Worm (Caenorhabditis elegans) whole organism, L1 larva: Measurements from ENCODE around the gene oac-39.

Experiments
- C04F5.9 ChIP-seq: sonication (generic microtip); optimal IDR thresholded peaks from 2 replicates; lab custom pipeline; 2016; ENCODE audit warnings: missing genetic modification characterization, missing compliant biosample characterization
- C34B4.2 ChIP-seq: sonication (generic microtip); optimal IDR thresholded peaks from 2 replicates; lab custom pipeline; 2017; ENCODE audit warnings: mild to moderate bottlenecking, missing genetic modification characterization, missing compliant biosample characterization
- aha-1 ChIP-seq: fragments of 150-350 bp; optimal IDR thresholded peaks from 2 replicates; lab custom pipeline; 2014; ENCODE audit warnings: missing biosample characterization, missing genetic modification characterization
- ama-1 ChIP-seq: fragments of 150-350 bp; optimal IDR thresholded peaks from 2 replicates; lab custom pipeline; 2014
- ceh-63 ChIP-seq: fragments of 200-800 bp; sonication (Bioruptor generic); optimal IDR thresholded peaks from 2 replicates; lab custom pipeline; 2018; ENCODE audit warnings: mild to moderate bottlenecking, missing genetic modification characterization, missing compliant biosample characterization
- ceh-8 ChIP-seq: fragments of 200-800 bp; sonication (Bioruptor generic); optimal IDR thresholded peaks from 2 replicates; lab custom pipeline; 2018; ENCODE audit warnings: mild to moderate bottlenecking, missing genetic modification characterization, moderate library complexity, missing compliant biosample characterization
- dsc-1 ChIP-seq: sonication (generic microtip); optimal IDR thresholded peaks from 2 replicates; lab custom pipeline; 2016; ENCODE audit warnings: mild to moderate bottlenecking, missing genetic modification characterization, missing compliant biosample characterization
- efl-1 ChIP-seq, 4 experiments: fragments of 150-350 bp; optimal IDR thresholded peaks in 3 of 4; peaks in 1 of 4; 1 replicate in 1 of 4; 2 replicates in 3 of 4; lab custom pipeline; 2014; ENCODE audit warnings: missing biosample characterization in 2 of 4, missing genetic modification characterization in 2 of 4, missing genetic modification reagents in 2 of 4
- efl-3 ChIP-seq: fragments of 200-800 bp; sonication (Bioruptor generic); optimal IDR thresholded peaks from 2 replicates; lab custom pipeline; 2018; ENCODE audit warnings: mild to moderate bottlenecking, missing genetic modification characterization, missing compliant biosample characterization
- egl-13 ChIP-seq: sonication (generic microtip); optimal IDR thresholded peaks from 2 replicates; lab custom pipeline; 2016; ENCODE audit warnings: missing genotype, missing genetic modification reagents, missing genetic modification characterization, missing compliant biosample characterization
- egl-27 ChIP-seq, 2 experiments: fragments of 150-350 bp in 1 of 2; sonication (generic microtip); optimal IDR thresholded peaks; 3 replicates each; lab custom pipeline; 2017 to 2018; ENCODE audit warnings: missing biosample characterization in 2 of 2, missing genetic modification characterization in 2 of 2, missing genetic modification reagents in 2 of 2
- elt-2 ChIP-seq: sonication (generic microtip); optimal IDR thresholded peaks from 2 replicates; lab custom pipeline; 2016; ENCODE audit warnings: missing genetic modification characterization, mild to moderate bottlenecking, inconsistent platforms, missing compliant biosample characterization, missing genetic modification reagents
- fkh-8 ChIP-seq: sonication (generic microtip); optimal IDR thresholded peaks from 2 replicates; lab custom pipeline; 2016; ENCODE audit warnings: mild to moderate bottlenecking, missing genetic modification characterization, missing compliant biosample characterization
- hpl-2 ChIP-seq: fragments of 150-350 bp; optimal IDR thresholded peaks from 2 replicates; lab custom pipeline; 2014; ENCODE audit warnings: missing biosample characterization, missing genetic modification reagents, missing genetic modification characterization
- irx-1 ChIP-seq: sonication (generic microtip); optimal IDR thresholded peaks from 2 replicates; lab custom pipeline; 2016; ENCODE audit warnings: missing genetic modification characterization, missing compliant biosample characterization
- lin-13 ChIP-seq: fragments of 150-350 bp; optimal IDR thresholded peaks from 2 replicates; lab custom pipeline; 2014; ENCODE audit warnings: missing biosample characterization, missing genetic modification reagents, missing genetic modification characterization
- lin-14 ChIP-seq: fragments of 200-800 bp; sonication (Bioruptor generic); optimal IDR thresholded peaks from 2 replicates; lab custom pipeline; 2018; ENCODE audit warnings: mild to moderate bottlenecking, missing genetic modification characterization, moderate library complexity, missing compliant biosample characterization
- lin-15B ChIP-seq: fragments of 150-350 bp; sonication (generic microtip); optimal IDR thresholded peaks from 3 replicates; lab custom pipeline; 2014; ENCODE audit warnings: missing biosample characterization, missing genetic modification characterization
- lin-35 ChIP-seq, 2 experiments: fragments of 150-350 bp; optimal IDR thresholded peaks; 2 replicates each; lab custom pipeline; 2014; ENCODE audit warnings: missing biosample characterization in 2 of 2, missing genetic modification characterization in 2 of 2, missing genetic modification reagents in 2 of 2
- lsy-2 ChIP-seq, 2 experiments: fragments of 150-350 bp; optimal IDR thresholded peaks; 2 replicates each; lab custom pipeline; 2014; ENCODE audit warnings: missing biosample characterization in 2 of 2, missing genetic modification characterization in 2 of 2
- mab-9 ChIP-seq: fragments of 200-800 bp; sonication (Bioruptor generic); IDR thresholded peaks from 2 replicates; pipeline ENCODE4 v1.3.6; 2022; ENCODE audit warnings: missing genetic modification reagents, missing genetic modification characterization, missing compliant biosample characterization
- mdl-1 ChIP-seq, 2 experiments: fragments of 150-350 bp; optimal IDR thresholded peaks; 2 replicates each; lab custom pipeline; 2014 to 2017; ENCODE audit warnings: missing biosample characterization in 2 of 2, missing genetic modification characterization in 2 of 2, inconsistent platforms in 1 of 2
- mef-2 ChIP-seq: fragments of 150-350 bp; optimal IDR thresholded peaks from 2 replicates; lab custom pipeline; 2014; ENCODE audit warnings: missing biosample characterization, missing genetic modification characterization
- mep-1 ChIP-seq: fragments of 150-350 bp; optimal IDR thresholded peaks from 2 replicates; lab custom pipeline; 2014; ENCODE audit warnings: missing biosample characterization, missing genetic modification characterization
- nhr-19 ChIP-seq: fragments of 200-800 bp; sonication (Bioruptor generic); conservative IDR thresholded peaks from 2 replicates; pipeline ENCODE4 v1.3.6; 2022; ENCODE audit warnings: missing genetic modification characterization, missing compliant biosample characterization
- nhr-237 ChIP-seq: fragments of 150-350 bp; optimal IDR thresholded peaks from 2 replicates; lab custom pipeline; 2014; ENCODE audit warnings: missing biosample characterization, missing genetic modification characterization
- nhr-28 ChIP-seq: fragments of 150-350 bp; optimal IDR thresholded peaks from 2 replicates; lab custom pipeline; 2014; ENCODE audit warnings: missing biosample characterization, missing genetic modification characterization
- nhr-71 ChIP-seq: sonication (generic microtip); optimal IDR thresholded peaks from 2 replicates; lab custom pipeline; 2016; ENCODE audit warnings: mild to moderate bottlenecking, missing genetic modification characterization, moderate library complexity, missing compliant biosample characterization
- pax-3 ChIP-seq: fragments of 200-800 bp; sonication (Bioruptor generic); optimal IDR thresholded peaks from 2 replicates; lab custom pipeline; 2018; ENCODE audit warnings: mild to moderate bottlenecking, missing genetic modification characterization, moderate library complexity, missing compliant biosample characterization
- rnt-1 ChIP-seq: sonication (generic microtip); optimal IDR thresholded peaks from 2 replicates; lab custom pipeline; 2016; ENCODE audit warnings: mild to moderate bottlenecking, missing genetic modification characterization, moderate library complexity, missing compliant biosample characterization
- snu-23 ChIP-seq: sonication (generic microtip); optimal IDR thresholded peaks from 2 replicates; lab custom pipeline; 2016; ENCODE audit warnings: missing genetic modification characterization, missing compliant biosample characterization
- tbx-2 ChIP-seq: sonication (generic microtip); optimal IDR thresholded peaks from 2 replicates; lab custom pipeline; 2016; ENCODE audit warnings: missing genetic modification characterization, missing compliant biosample characterization
- tlp-1 ChIP-seq: fragments of 150-350 bp; optimal IDR thresholded peaks from 2 replicates; lab custom pipeline; 2014; ENCODE audit warnings: missing biosample characterization, missing genetic modification characterization
- unc-30 ChIP-seq: sonication (generic microtip); optimal IDR thresholded peaks from 2 replicates; lab custom pipeline; 2017; ENCODE audit warnings: missing biosample characterization, missing genetic modification characterization
- unc-98 ChIP-seq: fragments of 200-800 bp; sonication (Bioruptor generic); IDR thresholded peaks from 2 replicates; pipeline ENCODE4 v1.3.6; 2022; ENCODE audit warnings: missing genetic modification characterization, missing compliant biosample characterization
- vab-15 ChIP-seq: sonication (generic microtip); optimal IDR thresholded peaks from 2 replicates; lab custom pipeline; 2017; ENCODE audit warnings: missing genotype, mild to moderate bottlenecking, missing genetic modification characterization, missing compliant biosample characterization
- zip-4 ChIP-seq: fragments of 200-800 bp; sonication (Bioruptor generic); optimal IDR thresholded peaks from 2 replicates; lab custom pipeline; 2018; ENCODE audit warnings: mild to moderate bottlenecking, missing genetic modification characterization, moderate library complexity, missing compliant biosample characterization

The oac-39 gene

ce11 chrV:285298-285697, 33.7 kb upstream of the oac-39 start:
- no peak for TF ChIP-seq pax-3 (tag; lab: Kevin White, UChicago)
- no peak for TF ChIP-seq C04F5.9
- TF ChIP-seq irx-1 (tag; lab: Kevin White, UChicago) = no peak
- no peak for TF ChIP-seq C34B4.2
- no peak for TF ChIP-seq unc-30

- TF ChIP-seq irx-1 (tag; lab: Kevin White, UChicago) (no peak), nhr-71 (tag; lab: Kevin White, UChicago) (peak; percentile 74), nhr-19 (GFP tag; lab: Robert Waterston, UW) (peak; percentile 54), tbx-2 (tag; lab: Kevin White, UChicago) (no peak), efl-1 (optimal IDR thresholded peaks at IDR 0.05; lab: Kevin White, UChicago) (peak in 1 of 2 experiments; percentile 21), efl-1 (GFP tag; optimal IDR thresholded peaks at IDR 0.05 in 1 of 2; lab: Kevin White, UChicago) (peak; percentile 30 to 78), lin-15B (no peak), efl-3 (GFP tag; lab: Kevin White, UChicago) (no peak), lin-14 (GFP tag; lab: Kevin White, UChicago) (peak; percentile 77), vab-15 (tag; lab: Kevin White, UChicago) (no peak), rnt-1 (tag; lab: Kevin White, UChicago) (peak; percentile 78), lin-13 (GFP tag; lab: Kevin White, UChicago) (no peak), mep-1 (tag; lab: Kevin White, UChicago) (no peak), lsy-2 (tag; optimal IDR thresholded peaks at IDR 0.05; lab: Kevin White, UChicago) (peak; percentile 19 to 41), lin-35 (GFP tag; optimal IDR thresholded peaks at IDR 0.05; lab: Kevin White, UChicago) (peak in 1 of 2 experiments; percentile 17), snu-23 (GFP tag; lab: Kevin White, UChicago) (peak; percentile 35), elt-2 (tag; lab: Kevin White, UChicago) (no peak)
- TF ChIP-seq, all 84 proteins: peak for 8
Observed at ce11 chrV:284808-285207, 33.3 kb upstream of the oac-39 start.

DNA sequence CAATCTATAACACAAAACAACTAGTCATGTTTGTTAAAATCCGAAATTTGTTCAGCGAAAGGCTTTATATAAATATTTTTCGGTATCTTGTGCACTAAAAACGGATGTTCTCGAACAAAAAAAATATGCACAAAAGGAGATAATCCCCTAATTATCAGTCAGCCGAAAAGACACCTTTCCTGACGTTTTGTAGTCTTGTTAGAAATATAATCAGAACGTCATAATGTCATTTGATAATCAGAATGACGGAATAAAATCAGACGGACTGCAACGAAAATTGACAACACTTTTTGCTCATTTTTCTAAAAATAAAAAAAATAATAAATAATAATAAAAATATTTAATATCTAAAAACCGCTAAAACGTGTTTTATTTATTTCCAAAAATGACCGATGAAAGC, 32.4 kb upstream of the oac-39 start:
- TF ChIP-seq fkh-8 = peak; percentile 61
- TF ChIP-seq mep-1 (tag; lab: Kevin White, UChicago) = no peak
- TF ChIP-seq egl-27 (tag; optimal IDR thresholded peaks at IDR 0.05; lab: Kevin White, UChicago) = no peak
- TF ChIP-seq nhr-71 (tag; lab: Kevin White, UChicago) = peak; percentile 3
- peak; percentile 47 for TF ChIP-seq pax-3 (tag; lab: Kevin White, UChicago)
- peak; percentile 85 for TF ChIP-seq dsc-1 (tag; lab: Kevin White, UChicago)
- no peak for TF ChIP-seq nhr-28 (tag; lab: Kevin White, UChicago)

DNA sequence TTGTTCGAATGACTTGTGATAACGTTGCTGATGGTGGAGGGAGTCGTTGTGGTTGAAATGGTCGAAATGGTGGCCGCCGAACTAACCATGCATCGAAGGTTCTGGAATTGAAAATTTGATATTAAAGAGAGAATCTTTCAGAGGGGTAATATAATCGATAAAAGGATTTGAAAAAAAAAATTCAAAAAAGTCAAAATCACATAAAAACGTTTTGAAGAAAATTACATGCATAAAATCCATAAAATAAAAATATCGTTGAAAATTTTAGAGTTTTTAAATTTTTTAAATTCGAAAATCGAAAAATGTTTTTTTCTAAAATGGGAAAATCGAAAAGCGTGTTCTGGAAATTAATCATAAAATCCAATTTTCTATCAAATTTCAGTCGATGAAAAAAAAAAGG, 30.1 kb upstream of the oac-39 start, which contains the start of gene npr-5:
TSS of gene npr-5 (minus strand) at position 101 of the 400 bp plus-strand sequence.
- TF ChIP-seq zip-4 (no peak), tlp-1 (tag; lab: Kevin White, UChicago) (no peak), unc-98 (no peak), nhr-19 (GFP tag; lab: Robert Waterston, UW) (no peak), mdl-1 (tag; optimal IDR thresholded peaks at IDR 0.05; lab: Kevin White, UChicago) (no peak), mab-9 (GFP tag; lab: Robert Waterston, UW) (no peak), aha-1 (tag; lab: Kevin White, UChicago) (no peak), ceh-63 (no peak), ama-1 (no peak), mef-2 (tag; lab: Kevin White, UChicago) (no peak), egl-13 (tag; lab: Kevin White, UChicago) (no peak), lin-35 (GFP tag; optimal IDR thresholded peaks at IDR 0.05; lab: Kevin White, UChicago) (no peak), hpl-2 (GFP tag; lab: Kevin White, UChicago) (no peak), nhr-237 (tag; lab: Kevin White, UChicago) (no peak), ceh-8 (GFP tag; lab: Kevin White, UChicago) (no peak)
